Worm (Caenorhabditis elegans): Measurements from ENCODE around the gene vps-39.

DNA sequence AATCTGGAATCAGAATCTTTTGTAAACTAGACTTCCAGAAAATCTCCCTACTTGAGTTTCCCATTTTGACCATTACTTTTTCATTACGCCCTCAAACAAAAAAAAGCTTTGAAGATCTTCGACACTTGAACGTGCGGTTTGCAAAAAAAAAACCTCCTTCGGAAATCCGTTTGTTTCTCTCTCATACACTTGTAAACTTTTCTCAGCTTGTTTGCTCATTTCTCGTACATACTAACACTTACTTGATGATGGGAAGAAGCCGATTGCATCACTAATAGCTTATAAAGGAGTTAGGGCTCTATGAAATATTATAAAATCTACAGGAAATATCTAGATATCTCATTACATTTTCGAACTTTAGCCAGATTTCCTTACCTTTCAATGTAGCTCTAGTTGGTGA lies 36.2 kb downstream of the vps-39 start:
- TF ChIP-seq lir-3 (tag; optimal IDR thresholded peaks at IDR 0.05) (no peak), ceh-44 (GFP tag; IDR thresholded peaks at IDR 0.05) (no peak), lsy-2 (tag; optimal IDR thresholded peaks at IDR 0.05) (no peak), zip-2 (tag; optimal IDR thresholded peaks at IDR 0.05) (no peak), R02D3.7 (tag; optimal IDR thresholded peaks at IDR 0.05) (no peak), cey-2 (tag; optimal IDR thresholded peaks at IDR 0.05; ENCODE audit: borderline replicate concordance, insufficient read depth) (no peak), egl-43 (GFP tag; IDR thresholded peaks at IDR 0.05) (no peak), F10B5.3 (tag; optimal IDR thresholded peaks at IDR 0.05) (no peak), D1046.2 (GFP tag; IDR thresholded peaks at IDR 0.05) (no peak), nhr-41 (GFP tag; IDR thresholded peaks at IDR 0.05) (no peak)

Data from whole organism, L4 larva.